Worm (Caenorhabditis elegans): ENCODE results near the gene srg-33.

srg-33 gene

DNA sequence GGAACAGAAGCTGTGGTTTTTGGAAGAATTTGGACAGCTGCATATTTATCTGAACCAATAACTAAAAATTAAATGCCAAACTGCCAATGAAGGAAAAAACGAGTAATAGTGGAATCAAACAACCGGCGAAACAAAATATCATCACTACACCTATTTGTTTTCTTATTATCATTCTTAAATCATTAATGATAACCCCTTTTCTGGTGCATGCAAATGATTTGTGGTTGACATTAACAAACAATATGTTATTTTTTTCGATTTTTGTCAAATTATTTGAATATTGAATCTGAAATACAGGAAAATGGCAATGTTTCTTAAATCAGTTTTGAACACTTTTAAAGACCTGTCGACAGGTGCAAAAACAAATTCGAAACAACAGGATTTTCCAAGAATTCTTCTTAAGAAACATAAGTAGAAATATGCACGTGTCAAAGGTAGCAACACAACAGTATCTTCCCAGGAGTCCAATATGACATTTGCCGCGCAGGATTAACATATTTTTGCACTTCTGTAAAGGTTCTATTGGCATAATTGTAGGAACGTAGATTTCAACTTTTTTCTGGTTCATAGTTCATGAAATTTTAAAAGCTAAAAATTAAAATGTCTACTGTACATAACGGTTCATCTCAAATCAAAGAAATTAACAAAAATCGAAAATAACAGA, 7.5 kb downstream of the srg-33 start, which contains the start of gene W02D7.5:
W02D7.5 (minus strand) TSS at position 51 of the 664 bp plus-strand sequence.
- TF ChIP-seq him-1 (tag; optimal IDR thresholded peaks at IDR 0.05) (no peak), W03F9.2 (tag; optimal IDR thresholded peaks at IDR 0.05) (no peak), dao-5 (tag; optimal IDR thresholded peaks at IDR 0.05) (no peak)

ce11 chrV:8300935-8301535, 9.2 kb downstream of the srg-33 start, which contains the start of gene W02D7.6:
W02D7.6 (minus strand) TSS chrV:8301507.
- TF ChIP-seq dao-5 (tag; optimal IDR thresholded peaks at IDR 0.05) (no peak), W03F9.2 (tag; optimal IDR thresholded peaks at IDR 0.05) (peak; percentile 42)

DNA sequence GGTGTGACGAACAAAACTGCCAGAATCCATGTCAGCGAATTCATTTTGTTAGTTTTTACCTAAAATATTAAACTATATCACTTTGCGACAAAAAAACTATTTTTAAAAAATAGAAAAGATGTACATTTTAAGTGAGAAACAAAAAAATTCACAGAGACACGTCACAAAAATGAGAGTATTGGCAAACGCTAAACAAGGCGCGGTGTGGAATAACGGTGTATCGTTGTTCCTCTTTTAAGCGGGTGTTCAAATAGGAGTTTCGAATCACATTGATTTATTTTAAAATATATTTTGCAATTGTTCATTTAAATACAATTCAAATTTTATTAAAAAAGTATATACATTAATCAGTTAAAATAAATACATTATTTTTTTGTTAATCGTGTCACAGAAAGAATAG, 10.7 kb downstream of the srg-33 start, which contains the start of gene sel-9:
sel-9 (minus strand) TSS at position 59 of the 400 bp plus-strand sequence.
- TF ChIP-seq him-1 (tag; optimal IDR thresholded peaks at IDR 0.05), result no peak
- no peak for TF ChIP-seq W03F9.2 (tag; optimal IDR thresholded peaks at IDR 0.05)
- no peak for TF ChIP-seq dao-5 (tag; optimal IDR thresholded peaks at IDR 0.05)

DNA sequence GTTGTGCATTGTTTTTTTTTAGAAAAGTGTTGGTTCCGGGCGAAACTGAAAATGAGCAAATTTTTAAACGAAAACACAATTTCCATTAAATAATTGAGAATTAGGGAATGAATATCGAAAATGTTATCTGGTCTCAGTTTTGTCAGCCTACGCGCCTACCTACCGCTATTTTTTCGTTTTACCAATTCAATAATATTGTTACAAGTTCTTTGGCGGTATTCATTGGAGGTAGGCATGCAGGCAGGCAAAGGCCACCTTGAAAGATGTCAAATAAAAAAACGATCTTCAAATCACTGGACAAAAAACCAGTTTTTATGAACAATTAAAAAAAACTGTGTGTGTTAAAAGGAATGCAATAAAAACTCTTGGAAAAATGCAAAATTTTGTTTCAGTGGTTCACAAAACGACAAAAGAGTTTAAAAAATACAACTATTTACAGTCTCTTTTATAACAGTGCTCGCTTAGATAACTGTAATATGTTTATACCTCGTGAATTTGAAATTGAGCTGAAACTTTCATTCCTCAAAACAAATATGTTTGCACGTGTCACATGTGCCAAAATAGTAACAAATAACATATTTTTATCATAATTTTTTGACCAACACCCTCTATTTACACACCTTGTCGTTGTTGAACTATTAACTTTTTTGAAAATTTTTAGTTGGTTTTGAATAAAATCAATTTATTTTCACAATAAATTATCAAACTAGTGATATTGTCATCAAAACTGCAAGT, 12.8 kb downstream of the srg-33 start, which contains the start of gene W02D7.11:
W02D7.11 (minus strand) TSS at position 51 of the 735 bp plus-strand sequence.
- no peak for TF ChIP-seq W03F9.2 (tag; optimal IDR thresholded peaks at IDR 0.05)
- TF ChIP-seq dao-5 (tag; optimal IDR thresholded peaks at IDR 0.05), result no peak
- TF ChIP-seq him-1 (tag; optimal IDR thresholded peaks at IDR 0.05), result no peak

- TF ChIP-seq W03F9.2 (tag; optimal IDR thresholded peaks at IDR 0.05), result no peak
- TF ChIP-seq dao-5 (tag; optimal IDR thresholded peaks at IDR 0.05), result no peak
- TF ChIP-seq him-1 (tag; optimal IDR thresholded peaks at IDR 0.05), result no peak
Measured at ce11 chrV:8305940-8306339, 14.1 kb downstream of the srg-33 start.

DNA sequence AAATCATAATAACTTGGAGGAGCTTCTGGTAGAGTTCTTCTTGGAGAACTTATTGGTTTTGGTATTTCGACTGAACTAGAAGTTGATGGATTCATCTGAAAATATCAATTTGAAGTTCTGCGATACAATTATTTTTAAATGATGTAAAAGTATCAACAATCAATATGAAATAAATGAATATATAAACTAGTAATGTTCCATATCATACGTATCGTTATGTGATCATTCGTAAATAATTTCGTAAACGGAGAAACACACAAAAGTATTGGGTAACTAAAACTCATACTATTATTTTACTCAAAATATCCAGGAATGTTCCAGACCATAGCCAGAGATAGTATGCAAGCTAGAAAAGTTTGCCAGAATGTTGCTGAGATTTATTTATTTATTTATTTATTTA, 14.5 kb downstream of the srg-33 start, which contains the start of gene W02D7.8:
W02D7.8 (minus strand) TSS at position 101 of the 400 bp plus-strand sequence.
- TF ChIP-seq him-1 (tag; optimal IDR thresholded peaks at IDR 0.05) (no peak), dao-5 (tag; optimal IDR thresholded peaks at IDR 0.05) (no peak), W03F9.2 (tag; optimal IDR thresholded peaks at IDR 0.05) (no peak)

- TF ChIP-seq dao-5 (tag; optimal IDR thresholded peaks at IDR 0.05) (no peak), W03F9.2 (tag; optimal IDR thresholded peaks at IDR 0.05) (no peak), him-1 (tag; optimal IDR thresholded peaks at IDR 0.05) (no peak)
Measured at ce11 chrV:8307013-8307412, 15.1 kb downstream of the srg-33 start.

- TF ChIP-seq dao-5 (tag; optimal IDR thresholded peaks at IDR 0.05) (no peak), him-1 (tag; optimal IDR thresholded peaks at IDR 0.05) (no peak), W03F9.2 (tag; optimal IDR thresholded peaks at IDR 0.05) (no peak)
Measured at ce11 chrV:8307681-8308080, 15.8 kb downstream of the srg-33 start, which contains the start of gene clec-218. clec-218 (plus strand) TSS chrV:8307942.

DNA sequence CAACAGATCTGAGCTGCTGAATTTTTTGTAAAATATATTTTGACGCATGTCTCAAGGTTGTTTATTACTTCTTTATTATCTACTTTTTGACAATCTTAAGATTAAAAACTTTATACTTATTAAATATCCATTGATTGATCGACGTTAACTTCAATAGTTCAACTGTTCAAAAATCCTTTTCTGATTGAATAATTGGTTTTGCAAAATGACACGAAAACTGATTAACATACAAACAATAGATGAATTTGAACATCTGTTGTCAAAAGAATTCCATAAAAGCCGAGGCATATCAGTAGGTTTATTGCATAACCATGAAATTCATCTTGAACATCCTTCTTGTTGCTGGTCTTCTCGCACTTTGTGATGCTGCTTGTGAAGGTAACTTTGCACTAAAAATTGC, 19.3 kb downstream of the srg-33 start, which contains the start of gene W02D7.12:
W02D7.12 (plus strand) TSS at position 301 of the 400 bp plus-strand sequence.
- TF ChIP-seq him-1 (tag; optimal IDR thresholded peaks at IDR 0.05) (no peak), dao-5 (tag; optimal IDR thresholded peaks at IDR 0.05) (no peak), W03F9.2 (tag; optimal IDR thresholded peaks at IDR 0.05) (no peak)

DNA sequence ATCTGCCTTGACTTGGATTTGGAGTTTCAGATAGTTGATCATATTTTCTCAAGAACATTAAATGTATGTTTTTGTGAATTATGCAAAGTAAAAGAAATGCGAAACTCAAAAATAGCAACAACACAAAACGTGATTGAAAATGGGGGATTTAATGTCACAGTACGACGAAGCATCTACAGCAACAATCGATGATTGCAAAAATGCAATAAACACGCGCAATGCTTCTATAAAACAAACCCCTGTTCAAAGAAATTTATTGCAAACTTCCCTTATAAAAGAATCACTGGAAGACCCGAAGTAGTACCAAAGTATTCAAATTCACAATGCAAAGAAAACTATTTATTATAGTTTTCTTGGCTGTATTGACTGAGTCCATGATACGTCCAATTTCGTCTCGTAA, 26.3 kb downstream of the srg-33 start, which contains the start of gene clec-219:
clec-219 (plus strand) TSS at position 301 of the 400 bp plus-strand sequence.
- TF ChIP-seq W03F9.2 (tag; optimal IDR thresholded peaks at IDR 0.05) (no peak), dao-5 (tag; optimal IDR thresholded peaks at IDR 0.05) (no peak), him-1 (tag; optimal IDR thresholded peaks at IDR 0.05) (no peak)

DNA sequence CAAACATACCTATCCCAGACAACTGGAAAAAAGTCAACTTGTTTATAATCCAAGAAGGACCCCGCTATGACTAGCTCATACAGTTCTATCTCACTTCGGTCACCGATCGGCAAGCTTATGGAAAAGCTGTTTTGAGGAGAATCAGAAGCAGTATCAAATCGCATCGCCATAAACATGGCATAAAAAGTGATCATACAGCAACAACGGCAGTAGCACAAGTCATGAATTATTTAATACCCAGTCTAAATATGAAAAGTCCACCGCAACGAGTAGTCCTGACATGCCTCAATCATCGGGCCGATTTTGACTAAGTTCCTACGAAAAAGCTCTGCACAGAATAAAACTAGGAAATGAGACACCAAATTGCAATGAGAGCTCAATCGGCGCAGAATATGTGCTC, 31.7 kb downstream of the srg-33 start:
- TF ChIP-seq him-1 (tag; optimal IDR thresholded peaks at IDR 0.05) (no peak), W03F9.2 (tag; optimal IDR thresholded peaks at IDR 0.05) (no peak), dao-5 (tag; optimal IDR thresholded peaks at IDR 0.05) (no peak)

DNA sequence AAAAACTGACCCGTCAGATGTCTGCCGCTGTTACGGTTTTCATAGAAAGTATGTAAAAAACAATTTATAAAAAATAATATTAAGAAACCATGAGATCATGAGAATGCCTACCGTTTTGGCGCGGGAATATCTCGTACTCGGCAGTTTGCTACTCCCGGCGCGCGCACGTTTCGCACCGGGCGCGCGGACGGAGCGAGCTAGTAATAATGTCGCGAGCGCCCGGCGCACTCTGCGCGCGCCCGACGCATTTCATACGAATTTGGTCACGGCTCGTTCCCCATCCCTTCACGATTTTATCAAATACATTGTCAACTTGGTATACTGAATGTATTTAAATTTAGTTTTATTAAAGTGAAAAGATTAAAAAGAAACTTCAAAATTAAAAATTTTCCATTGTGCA, 34.0 kb downstream of the srg-33 start:
- TF ChIP-seq W03F9.2 (tag; optimal IDR thresholded peaks at IDR 0.05) (no peak), him-1 (tag; optimal IDR thresholded peaks at IDR 0.05) (no peak), dao-5 (tag; optimal IDR thresholded peaks at IDR 0.05) (no peak)

DNA sequence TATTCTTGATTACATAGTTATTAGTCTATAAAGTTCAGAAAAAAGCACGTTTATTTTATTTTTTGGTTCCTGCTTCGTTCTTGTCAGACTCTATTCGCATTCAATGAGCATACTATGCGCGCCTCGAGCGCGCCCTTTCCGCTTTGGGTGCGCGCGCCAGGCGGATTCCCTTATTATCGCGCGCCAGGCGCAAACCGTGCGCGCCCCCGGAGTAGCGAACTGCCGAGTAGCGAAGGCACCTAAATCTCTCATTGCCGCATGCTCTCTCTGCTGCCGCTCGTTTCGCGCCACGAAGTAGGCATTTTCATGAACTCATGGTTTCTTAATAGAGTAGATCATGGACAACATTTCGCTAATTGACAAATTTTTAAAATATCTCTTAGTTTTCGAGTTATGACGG, 35.2 kb downstream of the srg-33 start:
- no peak for TF ChIP-seq him-1 (tag; optimal IDR thresholded peaks at IDR 0.05)
- TF ChIP-seq W03F9.2 (tag; optimal IDR thresholded peaks at IDR 0.05), result no peak
- no peak for TF ChIP-seq dao-5 (tag; optimal IDR thresholded peaks at IDR 0.05)

All from whole organism, L4/young adult.